Worm (Caenorhabditis elegans) whole organism, mixed stage, embryonic: ENCODE results near the gene F07F6.8.

Experiments
- elt-3 ChIP-seq: fragments of 150-350 bp; optimal IDR thresholded peaks from 2 replicates; lab custom pipeline; 2014; ENCODE audit warnings: missing biosample characterization, missing genetic modification characterization
- lsy-2 ChIP-seq: fragments of 150-350 bp; optimal IDR thresholded peaks from 2 replicates; lab custom pipeline; 2014; ENCODE audit warnings: missing biosample characterization, missing genetic modification characterization

- TF ChIP-seq elt-3 (tag; lab: Kevin White, UChicago) (no peak), lsy-2 (tag; lab: Kevin White, UChicago) (no peak)
These were observed 41.3 kb downstream of the F07F6.8 start for ce11 chrII:5384282-5384681.
